Worm (Caenorhabditis elegans) whole organism, young adult: Measurements from ENCODE around the gene let-418.

ENCODE experiments used
- B0336.3 ChIP-seq: fragments of 200-800 bp; sonication (Bioruptor generic); IDR thresholded peaks from 2 replicates; pipeline ENCODE4 v1.3.6; 2022; ENCODE audit warnings: missing genetic modification characterization, missing compliant biosample characterization
- C06A6.2 ChIP-seq: fragments of 200-800 bp; sonication (Bioruptor generic); conservative IDR thresholded peaks from 2 replicates; pipeline ENCODE4 v1.3.6; 2022; ENCODE audit warnings: missing genetic modification characterization, missing compliant biosample characterization
- F33H1.4 ChIP-seq: fragments of 200-800 bp; sonication (Bioruptor generic); IDR thresholded peaks from 2 replicates; pipeline ENCODE4 v1.3.6; 2022; ENCODE audit warnings: missing genetic modification reagents, missing genetic modification characterization, missing compliant biosample characterization
- K11D2.4 ChIP-seq: fragments of 200-800 bp; sonication (Bioruptor generic); IDR thresholded peaks from 2 replicates; pipeline ENCODE4 v1.3.6; 2022; ENCODE audit warnings: missing genetic modification reagents, missing genetic modification characterization, missing compliant biosample characterization
- T07F8.4 ChIP-seq: sonication (generic microtip); optimal IDR thresholded peaks from 2 replicates; lab custom pipeline; 2016; ENCODE audit warnings: mild to moderate bottlenecking, missing genetic modification characterization, moderate library complexity, missing compliant biosample characterization
- Y67H2A.10 ChIP-seq: fragments of 200-800 bp; sonication (Bioruptor generic); conservative IDR thresholded peaks from 2 replicates; pipeline ENCODE4 v1.3.6; 2022; ENCODE audit warnings: missing genetic modification reagents, missing genetic modification characterization, missing compliant biosample characterization
- ZK185.1 ChIP-seq: sonication (generic microtip); optimal IDR thresholded peaks from 2 replicates; lab custom pipeline; 2016; ENCODE audit warnings: mild to moderate bottlenecking, missing genetic modification characterization, missing compliant biosample characterization; ENCODE audit not compliant: poor library complexity, severe bottlenecking
- atf-7 ChIP-seq: sonication (generic microtip); optimal IDR thresholded peaks from 2 replicates; lab custom pipeline; 2017; ENCODE audit warnings: mild to moderate bottlenecking, missing genetic modification characterization, missing compliant biosample characterization
- cebp-1 ChIP-seq, 2 experiments: fragments of 200-800 bp in 1 of 2; sonication (Bioruptor generic) in 1 of 2; sonication (generic microtip) in 1 of 2; IDR thresholded peaks in 1 of 2; optimal IDR thresholded peaks in 1 of 2; 2 replicates each; pipeline versions ENCODE4 v1.3.6 to Lab custom; 2017 to 2022; ENCODE audit warnings: missing compliant biosample characterization in 2 of 2, missing genetic modification characterization in 2 of 2, mild to moderate bottlenecking in 1 of 2, missing genetic modification reagents in 1 of 2, moderate library complexity in 1 of 2
- ceh-27 ChIP-seq: fragments of 200-800 bp; sonication (Bioruptor generic); optimal IDR thresholded peaks from 2 replicates; lab custom pipeline; 2018; ENCODE audit warnings: mild to moderate bottlenecking, missing genetic modification characterization, moderate library complexity, missing compliant biosample characterization
- ceh-91 ChIP-seq: fragments of 200-800 bp; sonication (Bioruptor generic); IDR thresholded peaks from 2 replicates; pipeline ENCODE4 v1.3.6; 2022; ENCODE audit warnings: missing genetic modification reagents, missing genetic modification characterization, missing compliant biosample characterization
- die-1 ChIP-seq: sonication (generic microtip); optimal IDR thresholded peaks from 2 replicates; lab custom pipeline; 2016; ENCODE audit warnings: missing genotype, mild to moderate bottlenecking, missing genetic modification characterization, missing compliant biosample characterization
- dox-1 ChIP-seq: fragments of 200-800 bp; sonication (Bioruptor generic); IDR thresholded peaks from 2 replicates; pipeline ENCODE4 v1.3.6; 2022; ENCODE audit warnings: missing genetic modification reagents, missing genetic modification characterization, missing compliant biosample characterization
- efl-1 ChIP-seq: fragments of 150-350 bp; optimal IDR thresholded peaks from 2 replicates; lab custom pipeline; 2014; ENCODE audit warnings: missing biosample characterization, missing genetic modification reagents, missing genetic modification characterization
- ekl-4 ChIP-seq: fragments of 200-800 bp; sonication (Bioruptor generic); IDR thresholded peaks from 2 replicates; pipeline ENCODE4 v1.3.6; 2022; ENCODE audit warnings: missing genetic modification reagents, missing genetic modification characterization, missing compliant biosample characterization
- ets-4 ChIP-seq: fragments of 200-800 bp; sonication (Bioruptor generic); optimal IDR thresholded peaks from 2 replicates; lab custom pipeline; 2018; ENCODE audit warnings: mild to moderate bottlenecking, missing genetic modification characterization, missing compliant biosample characterization
- gei-17 ChIP-seq: fragments of 200-800 bp; sonication (Bioruptor generic); optimal IDR thresholded peaks from 2 replicates; lab custom pipeline; 2018; ENCODE audit warnings: mild to moderate bottlenecking, missing genetic modification characterization, missing compliant biosample characterization
- let-526 ChIP-seq: fragments of 200-800 bp; sonication (Bioruptor generic); IDR thresholded peaks from 2 replicates; pipeline ENCODE4 v1.3.6; 2022; ENCODE audit warnings: missing genetic modification reagents, missing genetic modification characterization, missing compliant biosample characterization
- lin-40 ChIP-seq: sonication (generic microtip); optimal IDR thresholded peaks from 2 replicates; lab custom pipeline; 2016; ENCODE audit warnings: missing genetic modification characterization, mild to moderate bottlenecking, missing compliant biosample characterization, missing genotype, missing genetic modification reagents
- lsl-1 ChIP-seq: fragments of 200-800 bp; sonication (Bioruptor generic); optimal IDR thresholded peaks from 2 replicates; lab custom pipeline; 2018; ENCODE audit warnings: mild to moderate bottlenecking, missing genetic modification characterization, moderate library complexity, missing compliant biosample characterization
- madf-10 ChIP-seq: sonication (generic microtip); optimal IDR thresholded peaks from 2 replicates; lab custom pipeline; 2016; ENCODE audit warnings: mild to moderate bottlenecking, missing genetic modification characterization, missing compliant biosample characterization
- madf-6 ChIP-seq: fragments of 200-800 bp; sonication (Bioruptor generic); IDR thresholded peaks from 2 replicates; pipeline ENCODE4 v1.3.6; 2022; ENCODE audit warnings: missing genetic modification reagents, missing genetic modification characterization, missing compliant biosample characterization
- mxl-1 ChIP-seq: sonication (generic microtip); optimal IDR thresholded peaks from 2 replicates; lab custom pipeline; 2016; ENCODE audit warnings: missing genetic modification characterization, missing compliant biosample characterization
- nfya-2 ChIP-seq: fragments of 200-800 bp; sonication (Bioruptor generic); IDR thresholded peaks from 2 replicates; pipeline ENCODE4 v1.3.6; 2022; ENCODE audit warnings: missing genetic modification reagents, missing genetic modification characterization, missing compliant biosample characterization
- nhr-80 ChIP-seq: sonication (generic microtip); optimal IDR thresholded peaks from 2 replicates; lab custom pipeline; 2016; ENCODE audit warnings: missing genetic modification characterization, missing compliant biosample characterization
- snpc-4 ChIP-seq, 5 experiments: fragments of 150-350 bp in 1 of 5; sonication (generic microtip) in 4 of 5; optimal IDR thresholded peaks; 2 replicates each; lab custom pipeline; 2014 to 2018; ENCODE audit warnings: missing genetic modification characterization in 5 of 5, missing biosample characterization in 3 of 5, antibody characterized with exemption in 2 of 5, mild to moderate bottlenecking in 2 of 5, missing compliant biosample characterization in 2 of 5, missing genotype in 2 of 5, moderate library complexity in 2 of 5, missing genetic modification reagents in 1 of 5
- somi-1 ChIP-seq: fragments of 200-800 bp; sonication (Bioruptor generic); optimal IDR thresholded peaks from 2 replicates; lab custom pipeline; 2018; ENCODE audit warnings: mild to moderate bottlenecking, missing genetic modification characterization, missing compliant biosample characterization
- tbx-9 ChIP-seq: sonication (generic microtip); optimal IDR thresholded peaks from 2 replicates; lab custom pipeline; 2016; ENCODE audit warnings: borderline replicate concordance, missing genetic modification characterization, inconsistent platforms, missing compliant biosample characterization
- ztf-18 ChIP-seq: sonication (generic microtip); optimal IDR thresholded peaks from 2 replicates; lab custom pipeline; 2016; ENCODE audit warnings: missing genotype, mild to moderate bottlenecking, missing genetic modification characterization, missing compliant biosample characterization
- ztf-22 ChIP-seq: fragments of 200-800 bp; sonication (Bioruptor generic); optimal IDR thresholded peaks from 2 replicates; lab custom pipeline; 2018; ENCODE audit warnings: mild to moderate bottlenecking, missing genetic modification characterization, moderate library complexity, missing compliant biosample characterization
- ztf-26 ChIP-seq: sonication (generic microtip); optimal IDR thresholded peaks from 2 replicates; lab custom pipeline; 2017; ENCODE audit warnings: missing genetic modification characterization, missing compliant biosample characterization

The let-418 gene

ce11 chrV:5819903-5820302 lies 6.7 kb upstream of the let-418 start:
- peak; percentile 66 for TF ChIP-seq nhr-80 (tag; lab: Kevin White, UChicago)
- no peak for TF ChIP-seq Y67H2A.10
- TF ChIP-seq dox-1 (GFP tag; lab: Robert Waterston, UW): peak; percentile 6; the same call in 1 of the 2 replicates
- TF ChIP-seq ets-4: no peak

DNA sequence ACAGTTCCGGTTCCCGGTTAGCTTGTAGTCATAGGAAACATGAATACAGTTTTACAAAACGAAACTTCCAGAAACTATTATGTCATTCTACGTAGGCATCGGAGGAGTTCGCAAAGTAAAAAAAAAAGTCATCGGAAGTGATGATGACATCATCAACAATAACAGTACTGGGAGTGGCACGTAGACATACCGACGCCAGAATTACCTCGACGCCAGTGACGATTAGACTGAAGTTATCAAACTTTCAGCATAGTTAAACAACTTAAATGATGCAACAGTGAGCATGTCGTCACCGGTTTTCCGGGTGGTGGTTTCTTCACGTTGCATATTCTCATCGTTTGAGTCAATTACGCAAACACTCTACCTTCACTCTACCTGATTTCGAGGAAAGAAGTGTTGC lies 6.2 kb upstream of the let-418 start:
- no peak for TF ChIP-seq tbx-9 (tag; lab: Kevin White, UChicago)
- TF ChIP-seq, all 124 proteins: peak for 0

DNA sequence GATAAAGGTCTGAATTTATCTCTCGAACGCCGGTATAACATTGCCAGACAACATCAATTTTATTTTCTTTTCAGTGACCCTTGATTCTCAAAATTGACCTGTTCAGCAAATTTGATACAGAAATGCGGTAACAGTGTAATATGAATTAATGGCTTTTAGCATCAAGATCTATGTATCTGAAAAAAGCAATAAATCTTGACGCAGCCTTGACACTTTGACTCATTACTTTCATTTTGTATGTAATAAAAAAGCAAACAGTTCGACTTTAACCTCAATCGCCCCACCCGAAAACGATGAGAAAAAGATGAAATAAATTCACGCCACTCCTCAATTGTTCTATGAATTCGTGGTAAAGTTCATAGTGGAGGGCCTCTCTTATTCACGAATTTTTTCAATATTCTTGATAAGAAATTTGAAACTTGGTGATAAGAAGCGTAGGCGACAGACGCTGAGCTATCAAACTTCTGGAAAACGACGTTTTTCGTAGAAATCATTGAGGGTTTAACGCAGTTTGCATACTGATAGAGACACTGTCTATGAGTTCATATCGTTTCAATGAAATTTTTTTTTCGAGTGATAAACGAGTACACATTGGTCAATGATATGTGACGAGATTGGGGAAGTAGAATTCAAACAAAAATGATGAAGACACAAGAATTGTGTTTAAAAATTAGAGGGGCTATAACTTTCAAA lies 5.0 kb upstream of the let-418 start:
- TF ChIP-seq nhr-80 (tag; lab: Kevin White, UChicago) (peak; percentile 93), madf-6 (GFP tag; lab: Robert Waterston, UW) (no peak), C06A6.2 (no peak), gei-17 (no peak), atf-7 (tag; lab: Kevin White, UChicago) (peak; percentile 56), snpc-4 (GFP tag; optimal IDR thresholded peaks at IDR 0.05; lab: Kevin White, UChicago) (no peak), snpc-4 (tag; optimal IDR thresholded peaks at IDR 0.05; lab: Kevin White, UChicago) (no peak), nfya-2 (no peak)

DNA sequence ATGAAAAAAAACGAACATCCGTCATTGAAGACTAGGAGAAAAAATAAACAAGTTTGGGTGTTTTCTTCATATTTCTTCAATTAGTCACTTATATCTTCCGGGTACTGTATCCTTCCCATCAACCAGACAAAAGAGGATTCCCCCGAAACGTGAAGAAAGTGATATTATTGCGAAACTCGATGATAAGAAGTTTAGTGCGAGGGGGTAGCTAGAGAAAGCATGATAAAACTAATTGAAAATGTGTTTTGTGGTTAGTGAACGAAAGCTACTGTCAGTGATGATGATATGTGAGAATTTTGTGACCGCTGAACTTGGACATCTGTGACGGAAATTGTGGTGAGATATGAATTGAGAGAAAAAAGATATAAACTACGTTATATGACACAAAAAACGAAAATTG lies 3.7 kb upstream of the let-418 start:
- TF ChIP-seq ztf-22 (GFP tag; lab: Kevin White, UChicago) (no peak), dox-1 (GFP tag; lab: Robert Waterston, UW) (0 out of 2 replicates have a peak, but pooled peaks have one; percentile 16), T07F8.4 (tag; lab: Kevin White, UChicago) (no peak), ekl-4 (GFP tag; lab: Robert Waterston, UW) (no peak), ceh-27 (GFP tag; lab: Kevin White, UChicago) (no peak), B0336.3 (GFP tag; lab: Robert Waterston, UW) (no peak), lin-40 (tag; lab: Kevin White, UChicago) (peak; percentile 70), ztf-26 (tag; lab: Kevin White, UChicago) (peak; percentile 62), efl-1 (GFP tag; lab: Kevin White, UChicago) (no peak), mxl-1 (tag; lab: Kevin White, UChicago) (no peak), ZK185.1 (tag; lab: Kevin White, UChicago) (no peak), madf-10 (no peak), K11D2.4 (GFP tag; lab: Robert Waterston, UW) (0 out of 2 replicates have a peak, but pooled peaks have one; percentile 32), somi-1 (GFP tag; lab: Kevin White, UChicago) (peak; percentile 67), die-1 (peak; percentile 14), nhr-80 (tag; lab: Kevin White, UChicago) (peak; percentile 85), cebp-1 (GFP tag; IDR thresholded peaks at IDR 0.05; lab: Robert Waterston, UW) (peak; percentile 61; the same call in 1 of the 2 replicates), cebp-1 (tag; optimal IDR thresholded peaks at IDR 0.05; lab: Kevin White, UChicago) (peak; percentile 87)

ce11 chrV:5825478-5825877 lies 1.2 kb upstream of the let-418 start:
- TF ChIP-seq lsl-1 (GFP tag; lab: Kevin White, UChicago): peak; percentile 55
- peak; percentile 74 for TF ChIP-seq F33H1.4 (GFP tag; lab: Robert Waterston, UW)
- TF ChIP-seq efl-1 (GFP tag; lab: Kevin White, UChicago): peak; percentile 19
- no peak for TF ChIP-seq ztf-18 (tag; lab: Kevin White, UChicago)
- 0 out of 2 replicates have a peak, but pooled peaks have one; percentile 10 for TF ChIP-seq madf-6 (GFP tag; lab: Robert Waterston, UW)
- TF ChIP-seq let-526 (GFP tag; lab: Robert Waterston, UW): no peak
- TF ChIP-seq ceh-91 (GFP tag; lab: Robert Waterston, UW): 0 out of 2 replicates have a peak, but pooled peaks have one; percentile 37
